Worm (Caenorhabditis elegans) whole organism, L4 larva: ENCODE measurements around the gene K05G3.1.

Experiments
- Y5F2A.4 ChIP-seq: fragments of 200-800 bp; sonication (Bioruptor generic); optimal IDR thresholded peaks from 2 replicates; lab custom pipeline; 2018; ENCODE audit warnings: mild to moderate bottlenecking, missing genetic modification characterization, missing compliant biosample characterization
- aha-1 ChIP-seq: fragments of 150-350 bp; peaks from one replicate; lab custom pipeline; 2014; ENCODE audit warnings: missing biosample characterization, missing genetic modification characterization
- aly-2 ChIP-seq: sonication (generic microtip); optimal IDR thresholded peaks from 2 replicates; lab custom pipeline; 2018; ENCODE audit warnings: missing biosample characterization, missing genetic modification characterization
- ceh-20 ChIP-seq: fragments of 200-800 bp; sonication (Bioruptor generic); IDR thresholded peaks from 2 replicates; pipeline ENCODE4 v1.3.6; 2022; ENCODE audit warnings: missing genetic modification reagents, missing genetic modification characterization, missing compliant biosample characterization
- ceh-44 ChIP-seq: fragments of 200-800 bp; sonication (Bioruptor generic); IDR thresholded peaks from 2 replicates; pipeline ENCODE4 v1.3.6; 2022; ENCODE audit warnings: missing genetic modification reagents, missing genetic modification characterization, missing compliant biosample characterization
- ces-1 ChIP-seq: fragments of 150-350 bp; sonication (generic microtip); optimal IDR thresholded peaks from 4 replicates; lab custom pipeline; 2014; ENCODE audit warnings: missing biosample characterization, missing genetic modification reagents, missing genetic modification characterization
- ctbp-1 ChIP-seq: fragments of 200-800 bp; sonication (Bioruptor generic); IDR thresholded peaks from 2 replicates; pipeline ENCODE4 v1.3.6; 2022; ENCODE audit warnings: missing genetic modification reagents, missing genetic modification characterization, missing compliant biosample characterization
- daf-12 ChIP-seq: fragments of 150-350 bp; optimal IDR thresholded peaks from 2 replicates; lab custom pipeline; 2014; ENCODE audit warnings: missing biosample characterization, missing genetic modification reagents, missing genetic modification characterization
- daf-16 ChIP-seq, 3 experiments: sonication (generic microtip); optimal IDR thresholded peaks; 2 replicates each; lab custom pipeline; 2016 to 2017; ENCODE audit warnings: missing genetic modification characterization in 3 of 3, missing genetic modification reagents in 3 of 3, mild to moderate bottlenecking in 2 of 3, missing compliant biosample characterization in 2 of 3, missing biosample characterization in 1 of 3, moderate library complexity in 1 of 3
- daf-19 ChIP-seq: fragments of 200-800 bp; sonication (Bioruptor generic); conservative IDR thresholded peaks from 2 replicates; pipeline ENCODE4 v1.3.6; 2022; ENCODE audit warnings: missing genetic modification characterization, missing compliant biosample characterization
- egl-27 ChIP-seq: sonication (generic microtip); optimal IDR thresholded peaks from 3 replicates; lab custom pipeline; 2017; ENCODE audit warnings: missing biosample characterization, missing genetic modification reagents, missing genetic modification characterization
- fos-1 ChIP-seq: fragments of 150-350 bp; optimal IDR thresholded peaks from 2 replicates; lab custom pipeline; 2014; ENCODE audit warnings: missing biosample characterization, missing genetic modification characterization
- gei-8 ChIP-seq: fragments of 200-800 bp; sonication (Bioruptor generic); optimal IDR thresholded peaks from 2 replicates; lab custom pipeline; 2018; ENCODE audit warnings: mild to moderate bottlenecking, missing genetic modification characterization, missing compliant biosample characterization
- hlh-11 ChIP-seq: fragments of 200-800 bp; sonication (Bioruptor generic); optimal IDR thresholded peaks from 2 replicates; lab custom pipeline; 2018; ENCODE audit warnings: mild to moderate bottlenecking, missing genetic modification characterization, missing compliant biosample characterization
- hlh-30 ChIP-seq: sonication (generic microtip); optimal IDR thresholded peaks from 2 replicates; lab custom pipeline; 2017; ENCODE audit warnings: antibody characterized with exemption, mild to moderate bottlenecking, missing genetic modification characterization, missing compliant biosample characterization; ENCODE audit not compliant: insufficient read depth
- jun-1 ChIP-seq: fragments of 150-350 bp; optimal IDR thresholded peaks from 2 replicates; lab custom pipeline; 2014; ENCODE audit warnings: missing biosample characterization, missing genetic modification reagents, missing genetic modification characterization
- lin-13 ChIP-seq: fragments of 150-350 bp; optimal IDR thresholded peaks from 2 replicates; lab custom pipeline; 2014; ENCODE audit warnings: missing biosample characterization, missing genetic modification reagents, missing genetic modification characterization
- lsy-2 ChIP-seq, 2 experiments: fragments of 150-350 bp in 1 of 2; sonication (generic microtip) in 1 of 2; optimal IDR thresholded peaks; 2 replicates each; lab custom pipeline; 2014 to 2017; ENCODE audit warnings: missing biosample characterization in 2 of 2, missing genetic modification characterization in 2 of 2
- mdt-29 ChIP-seq: fragments of 200-800 bp; sonication (Bioruptor generic); IDR thresholded peaks from 2 replicates; pipeline ENCODE4 v1.3.6; 2022; ENCODE audit warnings: missing genetic modification reagents, missing genetic modification characterization, missing compliant biosample characterization
- mes-2 ChIP-seq: sonication (generic microtip); optimal IDR thresholded peaks from 2 replicates; lab custom pipeline; 2016; ENCODE audit warnings: missing genotype, mild to moderate bottlenecking, missing genetic modification characterization, missing compliant biosample characterization; ENCODE audit not compliant: poor library complexity, severe bottlenecking
- mxl-3 ChIP-seq: fragments of 200-800 bp; sonication (Bioruptor generic); optimal IDR thresholded peaks from 2 replicates; lab custom pipeline; 2018; ENCODE audit warnings: mild to moderate bottlenecking, missing genetic modification characterization, missing compliant biosample characterization
- nhr-11 ChIP-seq: fragments of 150-350 bp; optimal IDR thresholded peaks from 2 replicates; lab custom pipeline; 2014; ENCODE audit warnings: missing biosample characterization, missing genetic modification characterization
- nhr-41 ChIP-seq: fragments of 200-800 bp; sonication (Bioruptor generic); IDR thresholded peaks from 2 replicates; pipeline ENCODE4 v1.3.6; 2022; ENCODE audit warnings: missing genetic modification reagents, missing genetic modification characterization, missing compliant biosample characterization
- nhr-77 ChIP-seq: fragments of 150-350 bp; optimal IDR thresholded peaks from 2 replicates; lab custom pipeline; 2014; ENCODE audit warnings: missing biosample characterization, missing genetic modification characterization
- pqm-1 ChIP-seq: sonication (generic microtip); optimal IDR thresholded peaks from 2 replicates; lab custom pipeline; 2017; ENCODE audit warnings: missing biosample characterization, missing genetic modification characterization
- saeg-2 ChIP-seq: fragments of 200-800 bp; sonication (Bioruptor generic); IDR thresholded peaks from 2 replicates; pipeline ENCODE4 v1.3.6; 2022; ENCODE audit warnings: missing genetic modification reagents, missing genetic modification characterization, missing compliant biosample characterization
- set-16 ChIP-seq: fragments of 200-800 bp; sonication (Bioruptor generic); IDR thresholded peaks from 2 replicates; pipeline ENCODE4 v1.3.6; 2022; ENCODE audit warnings: missing genetic modification reagents, missing genetic modification characterization, missing compliant biosample characterization
- spr-3 ChIP-seq: fragments of 200-800 bp; sonication (Bioruptor generic); optimal IDR thresholded peaks from 2 replicates; lab custom pipeline; 2018; ENCODE audit warnings: mild to moderate bottlenecking, missing genetic modification characterization, missing compliant biosample characterization
- tra-1 ChIP-seq: fragments of 200-800 bp; sonication (Bioruptor generic); IDR thresholded peaks from 2 replicates; pipeline ENCODE4 v1.3.6; 2022; ENCODE audit warnings: missing genetic modification reagents, missing genetic modification characterization, missing compliant biosample characterization
- zfp-2 ChIP-seq: sonication (generic microtip); optimal IDR thresholded peaks from 2 replicates; lab custom pipeline; 2016; ENCODE audit warnings: mild to moderate bottlenecking, missing genetic modification characterization, missing compliant biosample characterization

The K05G3.1 gene

DNA sequence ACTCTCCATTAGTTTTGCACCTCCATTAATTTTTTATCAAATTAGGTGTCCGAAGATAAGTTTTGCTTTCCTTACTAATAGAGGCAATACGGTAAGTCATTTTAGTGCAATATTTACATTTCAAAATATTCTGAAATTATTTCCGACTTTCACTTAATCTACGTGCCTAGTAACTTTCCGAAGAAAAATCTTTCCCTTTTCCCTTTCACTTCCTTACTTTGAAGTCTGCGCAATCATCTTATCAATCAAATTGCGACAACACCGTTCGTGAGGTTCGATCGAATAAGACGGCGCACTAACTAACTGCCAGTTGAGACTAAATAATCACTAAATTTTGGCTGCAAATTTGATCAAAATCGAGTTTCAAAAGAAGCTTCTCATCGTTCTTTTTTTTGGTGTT lies 32.7 kb downstream of the K05G3.1 start:
- TF ChIP-seq zfp-2 (tag; lab: Kevin White, UChicago) (no peak), hlh-11 (tag; lab: Kevin White, UChicago) (no peak), lsy-2 (tag; optimal IDR thresholded peaks at IDR 0.05; lab: Kevin White, UChicago) (no peak)

DNA sequence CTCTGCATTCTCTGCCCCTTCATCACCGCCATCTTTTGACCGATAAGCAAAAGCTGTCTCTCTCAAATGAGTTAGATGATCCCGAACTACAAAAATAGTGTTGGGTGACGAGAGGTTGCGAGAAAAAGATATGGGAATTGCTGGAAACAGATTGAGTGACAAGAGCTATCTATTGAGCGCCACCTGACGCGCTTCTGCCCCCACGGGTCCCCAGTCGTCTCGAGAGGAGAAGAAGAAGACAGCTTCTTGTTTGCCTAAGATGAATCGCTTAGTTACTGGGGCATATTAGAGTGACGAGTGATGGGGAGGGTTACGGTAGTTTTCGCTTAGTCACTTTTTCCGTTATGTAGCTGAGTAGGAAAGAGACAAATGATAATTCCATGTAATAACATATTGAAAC lies 33.4 kb downstream of the K05G3.1 start:
- TF ChIP-seq mdt-29 (GFP tag; lab: Robert Waterston, UW) (no peak), ceh-20 (GFP tag; lab: Robert Waterston, UW) (peak; percentile 7; the same call in 1 of the 2 replicates), lin-13 (GFP tag; lab: Kevin White, UChicago) (no peak), daf-16 (GFP tag; optimal IDR thresholded peaks at IDR 0.05; lab: Kevin White, UChicago) (peak in 1 of 2 experiments; percentile 44), daf-16 (tag; optimal IDR thresholded peaks at IDR 0.05; lab: Kevin White, UChicago) (no peak), hlh-30 (tag; lab: Kevin White, UChicago) (peak; percentile 8), nhr-11 (peak; percentile 51)

DNA sequence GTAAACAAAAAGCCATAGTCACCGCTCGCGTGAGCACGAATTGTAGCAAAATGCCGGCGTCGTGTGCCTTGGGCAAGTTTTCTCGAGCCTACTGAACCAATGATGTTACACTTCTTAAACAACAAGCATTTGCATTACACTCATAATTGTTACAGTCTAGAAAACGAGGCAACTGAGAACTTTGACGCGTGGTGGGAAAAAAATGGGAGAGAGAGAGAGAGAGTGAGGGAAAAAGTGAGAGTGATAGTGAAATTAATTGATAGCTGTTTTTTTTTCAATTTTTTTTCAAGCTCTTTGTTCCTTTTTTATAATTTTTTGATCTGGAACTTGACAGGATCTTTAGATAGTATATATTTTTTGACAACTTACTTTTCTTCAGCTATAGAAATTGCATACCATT lies 34.1 kb downstream of the K05G3.1 start:
- no peak for TF ChIP-seq mxl-3 (GFP tag; lab: Kevin White, UChicago)
- peak; percentile 2 for TF ChIP-seq hlh-11 (tag; lab: Kevin White, UChicago)
- TF ChIP-seq spr-3 (GFP tag; lab: Kevin White, UChicago) = no peak
- TF ChIP-seq nhr-77 = no peak
- TF ChIP-seq daf-12 (tag; lab: Kevin White, UChicago) = no peak
- TF ChIP-seq, all 104 proteins: peak for 1

DNA sequence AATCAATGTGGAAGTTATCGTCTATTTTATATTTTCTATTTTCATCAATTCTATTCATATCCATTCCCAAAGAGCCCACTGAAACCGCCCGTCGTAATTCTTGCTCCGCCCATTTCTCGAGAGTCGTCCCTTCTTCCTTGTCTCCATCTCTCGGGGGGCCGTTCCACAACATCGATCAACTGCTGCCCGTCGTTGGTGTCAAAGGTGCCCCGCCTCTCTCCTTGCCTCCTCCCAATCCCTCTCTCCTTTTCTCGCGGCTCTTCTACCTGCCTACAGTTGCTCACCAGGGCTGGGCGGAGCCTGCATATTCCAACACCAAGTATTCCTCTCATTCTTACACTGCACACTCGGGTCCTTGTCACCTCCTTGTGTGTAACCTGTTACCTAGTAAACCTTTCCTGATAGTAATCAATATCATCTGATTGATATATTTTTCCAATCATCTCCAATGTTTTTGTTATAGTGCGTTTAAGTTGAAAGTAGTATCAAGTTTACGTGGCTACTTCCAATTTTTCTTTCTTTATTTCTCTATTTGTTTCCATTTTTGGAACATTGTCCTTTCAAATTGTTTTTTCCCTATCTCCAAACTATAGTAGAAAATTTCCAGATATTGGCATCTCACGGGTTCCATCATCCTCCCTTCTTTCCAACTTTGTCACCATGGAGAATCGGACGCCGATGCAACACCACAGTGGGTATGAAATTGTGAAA lies 35.3 kb downstream of the K05G3.1 start, which contains the start of gene pat-9:
pat-9 (plus strand) TSS at position 661 of the 711 bp plus-strand sequence.
- TF ChIP-seq hlh-11 (tag; lab: Kevin White, UChicago) (no peak), set-16 (GFP tag; lab: Robert Waterston, UW) (peak; percentile 80), fos-1 (tag; lab: Kevin White, UChicago) (no peak), gei-8 (GFP tag; lab: Kevin White, UChicago) (no peak), aha-1 (no peak), nhr-41 (GFP tag; lab: Robert Waterston, UW) (no peak), mes-2 (tag; lab: Kevin White, UChicago) (no peak), ces-1 (GFP tag; lab: Kevin White, UChicago) (no peak)

DNA sequence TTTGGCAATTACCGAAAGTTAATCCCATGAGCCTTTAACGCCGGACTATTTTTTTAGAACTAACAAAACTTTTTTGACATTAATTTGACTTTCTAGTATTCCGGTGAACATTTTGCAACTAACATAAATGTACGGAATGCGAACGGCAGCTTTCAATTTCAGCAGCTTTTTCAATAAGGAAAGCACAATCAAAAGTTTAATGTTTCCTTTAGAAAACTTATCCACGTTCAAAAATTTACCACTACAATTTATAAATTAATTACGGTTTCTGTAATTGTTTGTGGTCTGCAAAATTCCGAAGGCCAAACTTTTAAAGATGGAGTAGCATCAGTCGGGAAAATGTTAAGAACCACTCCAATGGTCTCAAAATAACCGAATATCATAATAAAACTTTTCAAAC lies 39.2 kb downstream of the K05G3.1 start, which contains the start of gene osm-1:
osm-1 (plus strand) TSS at position 301 of the 400 bp plus-strand sequence.
- TF ChIP-seq set-16 (GFP tag; lab: Robert Waterston, UW) (no peak), jun-1 (tag; lab: Kevin White, UChicago) (no peak), daf-19 (GFP tag; lab: Robert Waterston, UW) (no peak), pqm-1 (tag; lab: Kevin White, UChicago) (no peak), ctbp-1 (GFP tag; lab: Robert Waterston, UW) (no peak), ceh-44 (GFP tag; lab: Robert Waterston, UW) (no peak), saeg-2 (GFP tag; lab: Robert Waterston, UW) (no peak), nhr-77 (no peak), Y5F2A.4 (GFP tag; lab: Kevin White, UChicago) (no peak), tra-1 (GFP tag; lab: Robert Waterston, UW) (no peak), egl-27 (tag; lab: Kevin White, UChicago) (no peak), mdt-29 (GFP tag; lab: Robert Waterston, UW) (no peak), aly-2 (no peak), mxl-3 (GFP tag; lab: Kevin White, UChicago) (no peak), aha-1 (no peak)
